Fruit fly (Drosophila melanogaster) Kc167 (cell line): Measurements from ENCODE around the gene CG31174.

ENCODE experiments used
- Myc ChIP-seq: fragments of >200 bp; optimal IDR thresholded peaks from 2 replicates; lab custom pipeline; 2017; ENCODE audit warnings: missing external identifiers
- Sin3A ChIP-seq: fragments of >200 bp; optimal IDR thresholded peaks from 2 replicates; lab custom pipeline; 2018; ENCODE audit warnings: missing external identifiers
- h ChIP-seq: fragments of >200 bp; optimal IDR thresholded peaks from 3 replicates; lab custom pipeline; 2018; ENCODE audit warnings: missing external identifiers
- insv ChIP-seq: fragments of >200 bp; optimal IDR thresholded peaks from 3 replicates; lab custom pipeline; 2018; ENCODE audit warnings: missing external identifiers
- psq ChIP-seq: fragments of >200 bp; optimal IDR thresholded peaks from 2 replicates; lab custom pipeline; 2017; ENCODE audit warnings: missing external identifiers
- ttk ChIP-seq: sonication (Bioruptor generic); optimal IDR thresholded peaks from 2 replicates; lab custom pipeline; 2017; ENCODE audit warnings: missing external identifiers

The CG31174 gene

dm6 chr3R:21856098-21856872, 13.0 kb downstream of the CG31174 start, which contains the start of gene glec:
Gene glec, minus strand, starts transcription at chr3R:21856266.
- no peak for TF ChIP-seq insv (lab: Kevin White, UChicago)
- TF ChIP-seq ttk, result no peak
- no peak for TF ChIP-seq Myc (lab: Kevin White, UChicago)

dm6 chr3R:21855469-21855826, 13.9 kb downstream of the CG31174 start:
- no peak for TF ChIP-seq Myc (lab: Kevin White, UChicago)
- TF ChIP-seq ttk, result no peak
- no peak for TF ChIP-seq Sin3A (lab: Kevin White, UChicago)
- TF ChIP-seq insv (lab: Kevin White, UChicago), result no peak
- TF ChIP-seq h (lab: Kevin White, UChicago), result no peak
- TF ChIP-seq psq (lab: Kevin White, UChicago), result no peak

dm6 chr3R:21854574-21855468, 14.5 kb downstream of the CG31174 start:
- TF ChIP-seq psq (lab: Kevin White, UChicago), result no peak
- no peak for TF ChIP-seq h (lab: Kevin White, UChicago)
- no peak for TF ChIP-seq ttk

- TF ChIP-seq psq (lab: Kevin White, UChicago), result no peak
- no peak for TF ChIP-seq insv (lab: Kevin White, UChicago)
- TF ChIP-seq ttk, result no peak
- no peak for TF ChIP-seq h (lab: Kevin White, UChicago)
- TF ChIP-seq Sin3A (lab: Kevin White, UChicago), result no peak
- TF ChIP-seq Myc (lab: Kevin White, UChicago), result no peak
These were observed 15.4 kb downstream of the CG31174 start for dm6 chr3R:21853618-21854573.

- TF ChIP-seq Sin3A (lab: Kevin White, UChicago), result no peak
- no peak for TF ChIP-seq h (lab: Kevin White, UChicago)
- no peak for TF ChIP-seq insv (lab: Kevin White, UChicago)
- TF ChIP-seq psq (lab: Kevin White, UChicago), result no peak
- TF ChIP-seq ttk, result no peak
- no peak for TF ChIP-seq Myc (lab: Kevin White, UChicago)
These were observed 16.6 kb downstream of the CG31174 start for dm6 chr3R:21852579-21853233.

- TF ChIP-seq psq (lab: Kevin White, UChicago), result no peak
- TF ChIP-seq Sin3A (lab: Kevin White, UChicago), result no peak
- no peak for TF ChIP-seq insv (lab: Kevin White, UChicago)
- no peak for TF ChIP-seq Myc (lab: Kevin White, UChicago)
- no peak for TF ChIP-seq ttk
- no peak for TF ChIP-seq h (lab: Kevin White, UChicago)
These were observed 17.4 kb downstream of the CG31174 start for dm6 chr3R:21851592-21852578.

- TF ChIP-seq Sin3A (lab: Kevin White, UChicago), result no peak
- TF ChIP-seq Myc (lab: Kevin White, UChicago), result no peak
- no peak for TF ChIP-seq h (lab: Kevin White, UChicago)
- no peak for TF ChIP-seq psq (lab: Kevin White, UChicago)
- no peak for TF ChIP-seq ttk
- no peak for TF ChIP-seq insv (lab: Kevin White, UChicago)
These were observed 19.3 kb downstream of the CG31174 start for dm6 chr3R:21849988-21850460.

- TF ChIP-seq insv (lab: Kevin White, UChicago) (no peak), h (lab: Kevin White, UChicago) (no peak), ttk (no peak), Sin3A (lab: Kevin White, UChicago) (no peak), Myc (lab: Kevin White, UChicago) (no peak), psq (lab: Kevin White, UChicago) (no peak)
These were observed 20.3 kb downstream of the CG31174 start for dm6 chr3R:21848987-21849442.

- TF ChIP-seq Myc (lab: Kevin White, UChicago), result no peak
These were observed 21.0 kb downstream of the CG31174 start for dm6 chr3R:21848271-21848670.

dm6 chr3R:21847438-21847837, 21.9 kb downstream of the CG31174 start:
- TF ChIP-seq h (lab: Kevin White, UChicago), result no peak
- TF ChIP-seq ttk, result no peak
- no peak for TF ChIP-seq Sin3A (lab: Kevin White, UChicago)
- TF ChIP-seq psq (lab: Kevin White, UChicago), result no peak
- TF ChIP-seq insv (lab: Kevin White, UChicago), result no peak
- TF ChIP-seq Myc (lab: Kevin White, UChicago), result no peak
